Fruit fly (Drosophila melanogaster): ENCODE measurements around the gene SclA.

- TF ChIP-seq CG8478 (optimal IDR thresholded peaks at IDR 0.05) (no peak), psq (optimal IDR thresholded peaks at IDR 0.05) (no peak), pan (optimal IDR thresholded peaks at IDR 0.05) (no peak)
These were observed 3.4 kb upstream of the SclA start, which contains the start of gene CG13282 for dm6 chr2L:16834402-16834801.
